Fruit fly (Drosophila melanogaster) whole organism, embryonic: ENCODE data around the gene TfIIA-S.

Source experiments
- CG10431 ChIP-seq: fragments of 200-800 bp; sonication (Bioruptor generic); optimal IDR thresholded peaks from 3 replicates; lab custom pipeline; 2018; ENCODE audit warnings: missing biosample characterization, mild to moderate bottlenecking, missing genetic modification characterization
- CG11696 ChIP-seq: fragments of 200-800 bp; sonication (Bioruptor generic); IDR thresholded peaks from 2 replicates; pipeline ENCODE4 v1.3.6; 2022; ENCODE audit warnings: missing biosample characterization, missing genetic modification characterization
- CG13296 ChIP-seq: fragments of 200-800 bp; sonication (Bioruptor generic); optimal IDR thresholded peaks from 3 replicates; lab custom pipeline; 2018; ENCODE audit warnings: missing biosample characterization, mild to moderate bottlenecking, missing genetic modification characterization
- CG14710 ChIP-seq: fragments of 200-800 bp; sonication (Bioruptor generic); optimal IDR thresholded peaks from 3 replicates; lab custom pipeline; 2019; ENCODE audit warnings: missing biosample characterization, mild to moderate bottlenecking, missing genetic modification characterization, moderate library complexity
- CG14860 ChIP-seq: fragments of 200-800 bp; sonication (Bioruptor generic); IDR thresholded peaks from 3 replicates; pipeline ENCODE4 v1.3.6; 2022; ENCODE audit warnings: missing biosample characterization, missing genetic modification characterization; ENCODE audit not compliant: partially characterized antibody
- CG1529 ChIP-seq: fragments of 200-800 bp; sonication (Bioruptor generic); optimal IDR thresholded peaks from 3 replicates; lab custom pipeline; 2018; ENCODE audit warnings: missing biosample characterization, missing genetic modification characterization
- CG17186 ChIP-seq: fragments of 200-800 bp; sonication (Bioruptor generic); optimal IDR thresholded peaks from 3 replicates; lab custom pipeline; 2017; ENCODE audit warnings: missing biosample characterization, missing genetic modification reagents, missing genetic modification characterization
- CG18262 ChIP-seq: fragments of 200-800 bp; optimal IDR thresholded peaks from 3 replicates; lab custom pipeline; 2019; ENCODE audit warnings: missing biosample characterization, mild to moderate bottlenecking, missing genetic modification characterization, moderate library complexity
- CG2129 ChIP-seq: fragments of 200-800 bp; sonication (Bioruptor generic); IDR thresholded peaks from 2 replicates; pipeline ENCODE4 v1.3.6; 2022; ENCODE audit warnings: missing biosample characterization, missing genetic modification characterization; ENCODE audit not compliant: partially characterized antibody
- CG2889 ChIP-seq: fragments of 200-800 bp; sonication (Bioruptor generic); IDR thresholded peaks from 3 replicates; pipeline ENCODE4 v1.3.6; 2022; ENCODE audit warnings: missing biosample characterization, missing genetic modification characterization
- CG30020 ChIP-seq: fragments of 200-800 bp; optimal IDR thresholded peaks from 2 replicates; lab custom pipeline; 2019; ENCODE audit warnings: missing biosample characterization, mild to moderate bottlenecking, missing genetic modification characterization, moderate library complexity
- CG3847 ChIP-seq: fragments of 200-800 bp; sonication (Bioruptor generic); IDR thresholded peaks from 2 replicates; pipeline ENCODE4 v1.3.6; 2022; ENCODE audit warnings: missing biosample characterization, missing genetic modification characterization
- CG5953 ChIP-seq: fragments of 200-800 bp; sonication (Bioruptor generic); IDR thresholded peaks from 2 replicates; pipeline ENCODE4 v1.3.6; 2022; ENCODE audit warnings: missing biosample characterization, missing genetic modification characterization
- CG6272 ChIP-seq: fragments of 200-800 bp; sonication (Bioruptor generic); IDR thresholded peaks from 2 replicates; pipeline ENCODE4 v1.3.6; 2022; ENCODE audit warnings: missing biosample characterization, missing genetic modification characterization
- CG7372 ChIP-seq: fragments of 200-800 bp; sonication (Bioruptor generic); IDR thresholded peaks from 2 replicates; pipeline ENCODE4 v1.3.6; 2022; ENCODE audit warnings: missing biosample characterization, missing genetic modification characterization
- CG7839 ChIP-seq: fragments of 200-800 bp; sonication (Bioruptor generic); optimal IDR thresholded peaks from 3 replicates; lab custom pipeline; 2018; ENCODE audit warnings: missing biosample characterization, mild to moderate bottlenecking, missing genetic modification characterization, moderate library complexity
- CrebB ChIP-seq: fragments of 200-800 bp; sonication (Bioruptor generic); optimal IDR thresholded peaks from 3 replicates; lab custom pipeline; 2018; ENCODE audit warnings: missing biosample characterization, mild to moderate bottlenecking, missing genetic modification characterization
- Dbx ChIP-seq: fragments of 200-800 bp; sonication (Bioruptor generic); IDR thresholded peaks from 3 replicates; pipeline ENCODE4 v1.3.6; 2022; ENCODE audit warnings: missing biosample characterization, missing genetic modification characterization
- Dek ChIP-seq: fragments of 200-800 bp; sonication (Bioruptor generic); optimal IDR thresholded peaks from 3 replicates; lab custom pipeline; 2019; ENCODE audit warnings: missing biosample characterization, mild to moderate bottlenecking, missing genetic modification characterization, moderate library complexity
- E2f2 ChIP-seq: fragments of 200-800 bp; sonication (Bioruptor generic); IDR thresholded peaks from 2 replicates; pipeline ENCODE4 v1.3.6; 2022; ENCODE audit warnings: missing biosample characterization, missing genetic modification characterization
- Eip74EF ChIP-seq, 2 experiments: fragments of 200-800 bp in 1 of 2; fragments of >200 bp in 1 of 2; sonication (Bioruptor generic) in 1 of 2; optimal IDR thresholded peaks; 2 replicates each; lab custom pipeline; 2017 to 2019; ENCODE audit warnings: missing biosample characterization in 2 of 2, missing genetic modification characterization in 2 of 2, mild to moderate bottlenecking in 1 of 2, moderate library complexity in 1 of 2
- GATAe ChIP-seq: fragments of 200-800 bp; sonication (Bioruptor generic); conservative IDR thresholded peaks from 2 replicates; pipeline ENCODE4 v1.3.6; 2022; ENCODE audit warnings: missing biosample characterization, missing genetic modification characterization
- Hand ChIP-seq: fragments of 200-800 bp; sonication (Bioruptor generic); optimal IDR thresholded peaks from 2 replicates; lab custom pipeline; 2017; ENCODE audit warnings: mild to moderate bottlenecking, missing biosample characterization, missing genetic modification reagents, missing genetic modification characterization
- Lhr ChIP-seq: fragments of 200-800 bp; sonication (Bioruptor generic); optimal IDR thresholded peaks from 3 replicates; lab custom pipeline; 2017; ENCODE audit warnings: mild to moderate bottlenecking, missing biosample characterization, missing genetic modification reagents, missing genetic modification characterization
- Mad ChIP-seq: fragments of 200-800 bp; sonication (Bioruptor generic); optimal IDR thresholded peaks from 2 replicates; lab custom pipeline; 2016; ENCODE audit warnings: missing biosample characterization, missing genetic modification characterization
- Mes4 ChIP-seq: fragments of 200-800 bp; sonication (Bioruptor generic); optimal IDR thresholded peaks from 2 replicates; lab custom pipeline; 2016; ENCODE audit warnings: missing biosample characterization, missing genetic modification characterization
- Nf-YC ChIP-seq: fragments of 200-800 bp; optimal IDR thresholded peaks from 3 replicates; lab custom pipeline; 2019; ENCODE audit warnings: missing biosample characterization, mild to moderate bottlenecking, missing genetic modification characterization, moderate library complexity
- NfI ChIP-seq: fragments of 200-800 bp; sonication (Bioruptor generic); optimal IDR thresholded peaks from 3 replicates; lab custom pipeline; 2018; ENCODE audit warnings: missing biosample characterization, mild to moderate bottlenecking, missing genetic modification characterization, moderate library complexity
- Pdp1 ChIP-seq, 2 experiments: fragments of 200-800 bp; sonication (Bioruptor generic); optimal IDR thresholded peaks; 3 replicates each; lab custom pipeline; 2016; ENCODE audit warnings: missing biosample characterization in 2 of 2, missing genetic modification characterization in 2 of 2, mild to moderate bottlenecking in 1 of 2, moderate library complexity in 1 of 2
- Poxn ChIP-seq: fragments of 200-800 bp; sonication (Bioruptor generic); IDR thresholded peaks from 2 replicates; pipeline ENCODE4 v1.3.6; 2022; ENCODE audit warnings: missing biosample characterization, missing genetic modification characterization
- Ssrp ChIP-seq: fragments of 200-800 bp; sonication (Bioruptor generic); optimal IDR thresholded peaks from 2 replicates; lab custom pipeline; 2018; ENCODE audit warnings: missing biosample characterization, mild to moderate bottlenecking, missing genetic modification characterization, moderate library complexity
- amos ChIP-seq: fragments of 200-800 bp; sonication (Bioruptor generic); IDR thresholded peaks from 2 replicates; pipeline ENCODE4 v1.3.6; 2022; ENCODE audit warnings: missing biosample characterization, missing genetic modification characterization; ENCODE audit not compliant: partially characterized antibody
- ato ChIP-seq: fragments of 200-800 bp; sonication (Bioruptor generic); IDR thresholded peaks from 2 replicates; pipeline ENCODE4 v1.3.6; 2022; ENCODE audit warnings: missing biosample characterization, missing genetic modification characterization; ENCODE audit not compliant: partially characterized antibody
- ewg ChIP-seq: fragments of 200-800 bp; sonication (Bioruptor generic); optimal IDR thresholded peaks from 3 replicates; lab custom pipeline; 2017; ENCODE audit warnings: mild to moderate bottlenecking, missing biosample characterization, missing genetic modification reagents, missing genetic modification characterization
- exex ChIP-seq: fragments of 200-800 bp; sonication (Bioruptor generic); optimal IDR thresholded peaks from 4 replicates; lab custom pipeline; 2018; ENCODE audit warnings: missing biosample characterization, mild to moderate bottlenecking, missing genetic modification characterization, moderate library complexity
- gsb-n ChIP-seq: fragments of 200-800 bp; sonication (Bioruptor generic); optimal IDR thresholded peaks from 3 replicates; lab custom pipeline; 2018; ENCODE audit warnings: missing biosample characterization, mild to moderate bottlenecking, missing genetic modification characterization
- hkb ChIP-seq, 2 experiments: fragments of 200-800 bp in 1 of 2; fragments of >200 bp in 1 of 2; sonication (Bioruptor generic) in 1 of 2; IDR thresholded peaks in 1 of 2; optimal IDR thresholded peaks in 1 of 2; 2 replicates each; pipeline versions ENCODE4 v1.3.6 to Lab custom; 2017 to 2022; ENCODE audit warnings: missing biosample characterization in 1 of 2, missing genetic modification characterization in 1 of 2
- kah ChIP-seq: fragments of 200-800 bp; sonication (Bioruptor generic); optimal IDR thresholded peaks from 2 replicates; lab custom pipeline; 2018; ENCODE audit warnings: missing biosample characterization, mild to moderate bottlenecking, missing genetic modification characterization
- kni ChIP-seq: fragments of 200-800 bp; sonication (Bioruptor generic); optimal IDR thresholded peaks from 3 replicates; lab custom pipeline; 2017; ENCODE audit warnings: mild to moderate bottlenecking, missing biosample characterization, missing genetic modification reagents, missing genetic modification characterization
- lbe ChIP-seq: fragments of 200-800 bp; sonication (Bioruptor generic); optimal IDR thresholded peaks from 2 replicates; lab custom pipeline; 2016; ENCODE audit warnings: missing biosample characterization, mild to moderate bottlenecking, missing genetic modification characterization
- nom ChIP-seq: fragments of 200-800 bp; sonication (Bioruptor generic); optimal IDR thresholded peaks from 2 replicates; lab custom pipeline; 2017; ENCODE audit warnings: missing biosample characterization, missing genetic modification characterization, mild to moderate bottlenecking, moderate library complexity, missing genetic modification reagents
- phol ChIP-seq: fragments of 200-800 bp; sonication (Bioruptor generic); optimal IDR thresholded peaks from 3 replicates; lab custom pipeline; 2018; ENCODE audit warnings: missing biosample characterization, mild to moderate bottlenecking, missing genetic modification characterization, moderate library complexity
- pnt ChIP-seq: fragments of 200-800 bp; sonication (Bioruptor generic); optimal IDR thresholded peaks from 3 replicates; lab custom pipeline; 2016; ENCODE audit warnings: missing biosample characterization, missing genetic modification characterization
- salm ChIP-seq: fragments of 200-800 bp; sonication (Bioruptor generic); optimal IDR thresholded peaks from 2 replicates; lab custom pipeline; 2018; ENCODE audit warnings: missing biosample characterization, mild to moderate bottlenecking, missing genetic modification characterization
- sna ChIP-seq: fragments of 200-800 bp; sonication (Bioruptor generic); IDR thresholded peaks from 2 replicates; pipeline ENCODE4 v1.3.6; 2022; ENCODE audit warnings: missing biosample characterization, missing genetic modification characterization; ENCODE audit not compliant: partially characterized antibody
- sob ChIP-seq: fragments of 200-800 bp; sonication (Bioruptor generic); IDR thresholded peaks from 2 replicates; pipeline ENCODE4 v1.3.6; 2022; ENCODE audit warnings: missing biosample characterization, missing genetic modification characterization
- trem ChIP-seq: fragments of 200-800 bp; optimal IDR thresholded peaks from 3 replicates; lab custom pipeline; 2019; ENCODE audit warnings: missing biosample characterization, mild to moderate bottlenecking, missing genetic modification characterization, moderate library complexity
- twi ChIP-seq: fragments of 200-800 bp; optimal IDR thresholded peaks from 2 replicates; lab custom pipeline; 2019; ENCODE audit warnings: missing biosample characterization, mild to moderate bottlenecking, missing genetic modification characterization, moderate library complexity
- yki ChIP-seq: fragments of >200 bp; optimal IDR thresholded peaks from 3 replicates; lab custom pipeline; 2018

Gene TfIIA-S

dm6 chr3R:23927429-23927828 is 36.6 kb upstream of the TfIIA-S start, which contains the start of gene CG13601 (continued):
- TF ChIP-seq CG7372 (GFP tag; lab: Robert Waterston, UW) (no peak), Eip74EF (GFP tag; optimal IDR thresholded peaks at IDR 0.05; lab: Kevin White, UChicago) (peak in 1 of 2 experiments; percentile 25), gsb-n (peak; percentile 10), kah (no peak), CG5953 (no peak), CG6272 (GFP tag; lab: Robert Waterston, UW) (peak; percentile 23; the same call in 1 of the 2 replicates), twi (tag; lab: Kevin White, UChicago) (no peak), Ssrp (no peak), CG2889 (GFP tag; lab: Robert Waterston, UW) (no peak), Mes4 (GFP tag; lab: Kevin White, UChicago) (no peak), Dek (tag; lab: Kevin White, UChicago) (peak; percentile 18), amos (GFP tag; lab: Robert Waterston, UW) (peak; percentile 80), CG7839 (tag; lab: Kevin White, UChicago) (peak; percentile 13), salm (tag; lab: Kevin White, UChicago) (no peak), Lhr (GFP tag; lab: Kevin White, UChicago) (no peak), CG18262 (peak; percentile 26), CG1529 (GFP tag; lab: Kevin White, UChicago) (no peak), hkb (optimal IDR thresholded peaks at IDR 0.05; lab: Kevin White, UChicago) (no peak), hkb (GFP tag; IDR thresholded peaks at IDR 0.05; lab: Robert Waterston, UW) (0 out of 2 replicates have a peak, but pooled peaks have one; percentile 21), trem (peak; percentile 25), Dbx (GFP tag; lab: Robert Waterston, UW) (0 out of 3 replicates have a peak, but pooled peaks have one; percentile 22), Nf-YC (tag; lab: Kevin White, UChicago) (peak; percentile 24), CrebB (tag; lab: Kevin White, UChicago) (no peak), CG17186 (GFP tag; lab: Kevin White, UChicago) (peak; percentile 89), CG2129 (GFP tag; lab: Robert Waterston, UW) (peak; percentile 32; the same call in 1 of the 2 replicates), CG14710 (tag; lab: Kevin White, UChicago) (peak; percentile 37), ato (GFP tag; lab: Robert Waterston, UW) (peak; percentile 40; the same call in 1 of the 2 replicates), sob (GFP tag; lab: Robert Waterston, UW) (peak; percentile 20; the same call in 1 of the 2 replicates), nom (GFP tag; lab: Kevin White, UChicago) (no peak), CG11696 (GFP tag; lab: Robert Waterston, UW) (no peak), CG10431 (GFP tag; lab: Kevin White, UChicago) (no peak), Poxn (GFP tag; lab: Robert Waterston, UW) (no peak), kni (GFP tag; lab: Kevin White, UChicago) (no peak), NfI (GFP tag; lab: Kevin White, UChicago) (peak; percentile 36), Pdp1 (GFP tag; optimal IDR thresholded peaks at IDR 0.05; lab: Kevin White, UChicago) (peak in 1 of 2 experiments; percentile 82), pnt (GFP tag; lab: Kevin White, UChicago) (no peak), CG13296 (peak; percentile 46), CG30020 (tag; lab: Kevin White, UChicago) (peak; percentile 16), exex (peak; percentile 27), ewg (peak; percentile 39), CG3847 (GFP tag; lab: Robert Waterston, UW) (peak; percentile 23; the same call in 1 of the 2 replicates), Hand (no peak), E2f2 (GFP tag; lab: Robert Waterston, UW) (peak; percentile 43), GATAe (GFP tag; lab: Robert Waterston, UW) (no peak), Mad (GFP tag; lab: Kevin White, UChicago) (no peak), yki (no peak), lbe (GFP tag; lab: Kevin White, UChicago) (peak; percentile 34), CG14860 (peak; percentile 67), sna (GFP tag; lab: Robert Waterston, UW) (peak; percentile 78), phol (peak; percentile 27)
